Worm (Caenorhabditis elegans): Measurements from ENCODE around the gene Y39A1A.2.

Gene Y39A1A.2

DNA sequence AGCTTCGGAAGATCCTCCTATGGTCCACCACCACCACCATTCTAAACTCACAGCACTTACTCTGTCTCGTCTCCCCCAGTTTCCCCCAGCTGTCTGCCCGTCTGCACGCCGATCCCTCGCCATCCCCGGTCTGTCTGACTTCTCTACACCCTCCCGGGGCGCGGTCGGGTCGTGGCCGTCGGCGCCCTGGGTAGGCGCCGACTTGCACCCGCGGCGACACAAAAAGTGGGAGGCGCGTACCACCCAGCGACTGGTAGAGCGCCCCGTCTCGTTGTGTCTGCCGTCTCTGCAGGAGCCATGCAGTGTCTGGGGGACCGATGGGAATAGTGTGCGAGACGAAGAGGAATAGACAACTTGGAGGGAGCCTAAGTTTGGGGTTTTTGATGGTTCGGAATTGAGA lies 30.7 kb upstream of the Y39A1A.2 start:
- no peak for TF ChIP-seq ztf-6 (GFP tag; IDR thresholded peaks at IDR 0.05)
- no peak for TF ChIP-seq let-526 (GFP tag; IDR thresholded peaks at IDR 0.05)
- peak; percentile 27 for TF ChIP-seq gei-17 (GFP tag; optimal IDR thresholded peaks at IDR 0.05)
- no peak for TF ChIP-seq unc-62 (GFP tag; optimal IDR thresholded peaks at IDR 0.05)
- TF ChIP-seq ceh-58 (GFP tag; IDR thresholded peaks at IDR 0.05), result no peak
- TF ChIP-seq mcd-1 (GFP tag; IDR thresholded peaks at IDR 0.05), result peak; percentile 82
- no peak for TF ChIP-seq ama-1 (optimal IDR thresholded peaks at IDR 0.05)
- TF ChIP-seq ama-1 (GFP tag; optimal IDR thresholded peaks at IDR 0.05), result no peak
- TF ChIP-seq F33H1.4 (GFP tag; IDR thresholded peaks at IDR 0.05), result no peak
- TF ChIP-seq mes-4 (tag; optimal IDR thresholded peaks at IDR 0.05), result no peak
- no peak for TF ChIP-seq Y95B8A.8 (GFP tag; IDR thresholded peaks at IDR 0.05)
- TF ChIP-seq lin-26 (GFP tag; IDR thresholded peaks at IDR 0.05), result 0 out of 2 replicates have a peak, but pooled peaks have one; percentile 31
- no peak for TF ChIP-seq ztf-3 (GFP tag; optimal IDR thresholded peaks at IDR 0.05)
- TF ChIP-seq rcor-1 (GFP tag; IDR thresholded peaks at IDR 0.05), result no peak
- TF ChIP-seq lir-1 (GFP tag; conservative IDR thresholded peaks at IDR 0.05), result no peak
- TF ChIP-seq ceh-27 (GFP tag; optimal IDR thresholded peaks at IDR 0.05), result peak; percentile 78
- no peak for TF ChIP-seq hrde-1 (tag; optimal IDR thresholded peaks at IDR 0.05; ENCODE audit: borderline replicate concordance)
- peak; percentile 13; the same call in 1 of the 2 replicates for TF ChIP-seq madf-6 (GFP tag; IDR thresholded peaks at IDR 0.05)
- 0 out of 2 replicates have a peak, but pooled peaks have one; percentile 45 for TF ChIP-seq aptf-3 (GFP tag; IDR thresholded peaks at IDR 0.05)
- peak; percentile 99 for TF ChIP-seq egrh-3 (GFP tag; IDR thresholded peaks at IDR 0.05)
- TF ChIP-seq pbrm-1 (GFP tag; IDR thresholded peaks at IDR 0.05), result peak; percentile 59
- no peak for TF ChIP-seq Y53G8AR.9 (GFP tag; conservative IDR thresholded peaks at IDR 0.05)
- peak; percentile 33; the same call in 1 of the 2 replicates for TF ChIP-seq D2030.7 (GFP tag; IDR thresholded peaks at IDR 0.05)
- TF ChIP-seq hlh-26 (GFP tag; conservative IDR thresholded peaks at IDR 0.05), result no peak
- TF ChIP-seq dox-1 (GFP tag; IDR thresholded peaks at IDR 0.05), result peak; percentile 76
- TF ChIP-seq fkh-3 (tag; optimal IDR thresholded peaks at IDR 0.05), result no peak
- no peak for TF ChIP-seq nhr-120 (GFP tag; IDR thresholded peaks at IDR 0.05)
- TF ChIP-seq lag-1 (GFP tag; IDR thresholded peaks at IDR 0.05), result no peak
- peak; percentile 16; the same call in 1 of the 2 replicates for TF ChIP-seq cebp-1 (GFP tag; IDR thresholded peaks at IDR 0.05)
- peak; percentile 78 for TF ChIP-seq cebp-1 (tag; optimal IDR thresholded peaks at IDR 0.05)
- no peak for TF ChIP-seq ztf-26 (tag; optimal IDR thresholded peaks at IDR 0.05)
- TF ChIP-seq atf-7 (tag; optimal IDR thresholded peaks at IDR 0.05), result no peak
- TF ChIP-seq lin-40 (tag; optimal IDR thresholded peaks at IDR 0.05), result peak; percentile 67
- TF ChIP-seq F55B11.4 (tag; optimal IDR thresholded peaks at IDR 0.05; ENCODE audit: borderline replicate concordance, insufficient read depth), result no peak
- TF ChIP-seq xnd-1 (tag; optimal IDR thresholded peaks at IDR 0.05), result no peak
- no peak for TF ChIP-seq snpc-1.1 (tag; optimal IDR thresholded peaks at IDR 0.05; ENCODE audit: insufficient read depth)
- TF ChIP-seq bed-2 (GFP tag; IDR thresholded peaks at IDR 0.05), result peak; percentile 63; the same call in 1 of the 2 replicates
- TF ChIP-seq lin-54 (GFP tag; optimal IDR thresholded peaks at IDR 0.05), result peak; percentile 32
- TF ChIP-seq snpc-4 (GFP tag; optimal IDR thresholded peaks at IDR 0.05), result peak; percentile 41
- peak; percentile 3 to 69 (median 62) for TF ChIP-seq snpc-4 (tag; optimal IDR thresholded peaks at IDR 0.05)
- TF ChIP-seq hlh-12 (tag; optimal IDR thresholded peaks at IDR 0.05), result no peak
- TF ChIP-seq let-607 (tag; optimal IDR thresholded peaks at IDR 0.05), result peak in 1 of 2 experiments; percentile 29
- TF ChIP-seq ekl-4 (GFP tag; IDR thresholded peaks at IDR 0.05), result peak; percentile 43; the same call in 1 of the 2 replicates
- no peak for TF ChIP-seq ceh-79 (tag; optimal IDR thresholded peaks at IDR 0.05)
- TF ChIP-seq nfya-1 (tag; optimal IDR thresholded peaks at IDR 0.05; ENCODE audit: borderline replicate concordance, insufficient read depth), result no peak
- no peak for TF ChIP-seq cebp-2 (GFP tag; IDR thresholded peaks at IDR 0.05)
- 0 out of 2 replicates have a peak, but pooled peaks have one; percentile 21 for TF ChIP-seq Y56A3A.18 (GFP tag; IDR thresholded peaks at IDR 0.05)
- TF ChIP-seq Y67H2A.10 (GFP tag; conservative IDR thresholded peaks at IDR 0.05), result no peak
- no peak for TF ChIP-seq attf-6 (GFP tag; IDR thresholded peaks at IDR 0.05)
